Fruit fly (Drosophila melanogaster): ENCODE measurements around the gene bigmax.

Gene bigmax

dm6 chr3R:27282286-27282685 lies 6.0 kb downstream of the bigmax start, which contains the start of gene mrt (continued):
- TF ChIP-seq nerfin-1 (tag; optimal IDR thresholded peaks at IDR 0.05) (no peak), CG7928 (GFP tag; optimal IDR thresholded peaks at IDR 0.05) (peak; percentile 0), Deaf1 (tag; optimal IDR thresholded peaks at IDR 0.05) (no peak), CG9215 (GFP tag; IDR thresholded peaks at IDR 0.05) (peak; percentile 40; the same call in 1 of the 2 replicates), CG7839 (tag; optimal IDR thresholded peaks at IDR 0.05) (peak; percentile 71), Adf1 (GFP tag; IDR thresholded peaks at IDR 0.05) (no peak), ems (GFP tag; optimal IDR thresholded peaks at IDR 0.05) (peak; percentile 61), sima (GFP tag; optimal IDR thresholded peaks at IDR 0.05) (no peak), CG2875 (GFP tag; optimal IDR thresholded peaks at IDR 0.05) (no peak), fd64A (GFP tag; optimal IDR thresholded peaks at IDR 0.05) (no peak), CG18262 (tag; optimal IDR thresholded peaks at IDR 0.05) (peak; percentile 34), CG15269 (tag; optimal IDR thresholded peaks at IDR 0.05) (peak; percentile 70), CG9609 (GFP tag; optimal IDR thresholded peaks at IDR 0.05) (peak; percentile 54), CG15479 (GFP tag; optimal IDR thresholded peaks at IDR 0.05) (no peak), D (optimal IDR thresholded peaks at IDR 0.05) (no peak), D (GFP tag; optimal IDR thresholded peaks at IDR 0.05) (peak; percentile 17), D19A (tag; optimal IDR thresholded peaks at IDR 0.05) (peak; percentile 30), az2 (GFP tag; optimal IDR thresholded peaks at IDR 0.05) (peak; percentile 46), gce (GFP tag; IDR thresholded peaks at IDR 0.05) (peak; percentile 29; the same call in 1 of the 3 replicates), gfzf (GFP tag; optimal IDR thresholded peaks at IDR 0.05) (no peak), CG13287 (GFP tag; IDR thresholded peaks at IDR 0.05; ENCODE audit: partially characterized antibody) (no peak), tx (GFP tag; optimal IDR thresholded peaks at IDR 0.05) (peak; percentile 50), dmrt99B (tag; optimal IDR thresholded peaks at IDR 0.05) (peak; percentile 61), CG1832 (GFP tag; optimal IDR thresholded peaks at IDR 0.05) (no peak), gcm2 (GFP tag; optimal IDR thresholded peaks at IDR 0.05) (no peak), CG4730 (GFP tag; IDR thresholded peaks at IDR 0.05) (peak; percentile 52), CG4820 (GFP tag; optimal IDR thresholded peaks at IDR 0.05) (peak; percentile 14), wdn (GFP tag; IDR thresholded peaks at IDR 0.05) (0 out of 2 replicates have a peak, but pooled peaks have one; percentile 6), ind (GFP tag; optimal IDR thresholded peaks at IDR 0.05) (peak; percentile 54), Optix (GFP tag; IDR thresholded peaks at IDR 0.05) (no peak), NC2β (GFP tag; optimal IDR thresholded peaks at IDR 0.05) (no peak), ewg (GFP tag; optimal IDR thresholded peaks at IDR 0.05) (no peak), HmgD (GFP tag; optimal IDR thresholded peaks at IDR 0.05) (no peak), CG8089 (GFP tag; optimal IDR thresholded peaks at IDR 0.05) (peak; percentile 33), Scr (GFP tag; IDR thresholded peaks at IDR 0.05; ENCODE audit: partially characterized antibody) (no peak), tio (GFP tag; optimal IDR thresholded peaks at IDR 0.05) (peak; percentile 31), CG8359 (GFP tag; optimal IDR thresholded peaks at IDR 0.05; ENCODE audit: borderline replicate concordance) (no peak), CG6175 (GFP tag; IDR thresholded peaks at IDR 0.05) (no peak; the same call in 2 of the 3 replicates), Jarid2 (GFP tag; optimal IDR thresholded peaks at IDR 0.05) (no peak), CG5953 (GFP tag; IDR thresholded peaks at IDR 0.05) (no peak), B-H2 (GFP tag; optimal IDR thresholded peaks at IDR 0.05) (no peak), NC2α (GFP tag; optimal IDR thresholded peaks at IDR 0.05) (no peak), kay (GFP tag; optimal IDR thresholded peaks at IDR 0.05) (no peak), CG4707 (GFP tag; optimal IDR thresholded peaks at IDR 0.05) (no peak), caup (GFP tag; optimal IDR thresholded peaks at IDR 0.05; ENCODE audit: severe bottlenecking) (peak; percentile 52), CG3838 (GFP tag; optimal IDR thresholded peaks at IDR 0.05) (no peak), CG10147 (GFP tag; optimal IDR thresholded peaks at IDR 0.05) (no peak), PHDP (tag; optimal IDR thresholded peaks at IDR 0.05) (peak; percentile 54), scrt (GFP tag; optimal IDR thresholded peaks at IDR 0.05) (peak; percentile 42), Gug (GFP tag; IDR thresholded peaks at IDR 0.05) (peak; percentile 32; the same call in 1 of the 4 replicates)

Measured in whole organism, embryonic.